Worm (Caenorhabditis elegans) whole organism, mixed stage, embryonic: Measurements from ENCODE around the gene gop-2.

Experiments
- M03D4.4 ChIP-seq: sonication (generic microtip); optimal IDR thresholded peaks from 2 replicates; lab custom pipeline; 2017; ENCODE audit warnings: mild to moderate bottlenecking, missing genetic modification characterization, missing compliant biosample characterization
- bed-3 ChIP-seq: fragments of 200-800 bp; sonication (Bioruptor generic); optimal IDR thresholded peaks from 3 replicates; lab custom pipeline; 2018; ENCODE audit warnings: mild to moderate bottlenecking, missing genetic modification characterization, moderate library complexity, missing compliant biosample characterization
- ceh-43 ChIP-seq: fragments of 200-800 bp; sonication (Bioruptor generic); optimal IDR thresholded peaks from 2 replicates; lab custom pipeline; 2018; ENCODE audit warnings: mild to moderate bottlenecking, missing genetic modification characterization, moderate library complexity, missing compliant biosample characterization
- ceh-83 ChIP-seq: fragments of 200-800 bp; sonication (Bioruptor generic); optimal IDR thresholded peaks from 2 replicates; lab custom pipeline; 2018; ENCODE audit warnings: mild to moderate bottlenecking, missing genetic modification characterization, missing compliant biosample characterization
- ces-1 ChIP-seq: fragments of 150-350 bp; optimal IDR thresholded peaks from 2 replicates; lab custom pipeline; 2014; ENCODE audit warnings: missing biosample characterization, missing genetic modification reagents, missing genetic modification characterization
- cnd-1 ChIP-seq: fragments of 200-800 bp; sonication (Bioruptor generic); optimal IDR thresholded peaks from 2 replicates; lab custom pipeline; 2018; ENCODE audit warnings: mild to moderate bottlenecking, missing genetic modification characterization, missing compliant biosample characterization
- drap-1 ChIP-seq: fragments of 200-800 bp; sonication (Bioruptor generic); optimal IDR thresholded peaks from 3 replicates; lab custom pipeline; 2018; ENCODE audit warnings: mild to moderate bottlenecking, missing genetic modification characterization, missing compliant biosample characterization
- elt-1 ChIP-seq: sonication (generic microtip); optimal IDR thresholded peaks from 2 replicates; lab custom pipeline; 2017; ENCODE audit warnings: missing genetic modification characterization, mild to moderate bottlenecking, missing compliant biosample characterization, antibody characterized with exemption, moderate library complexity, borderline replicate concordance; ENCODE audit not compliant: insufficient read depth
- ham-2 ChIP-seq: fragments of 200-800 bp; sonication (Bioruptor generic); optimal IDR thresholded peaks from 2 replicates; lab custom pipeline; 2018; ENCODE audit warnings: mild to moderate bottlenecking, missing genetic modification characterization, missing compliant biosample characterization
- hlh-1 ChIP-seq: fragments of 150-350 bp; optimal IDR thresholded peaks from 2 replicates; lab custom pipeline; 2014; ENCODE audit warnings: missing biosample characterization, missing genetic modification reagents, missing genetic modification characterization
- lin-32 ChIP-seq: fragments of 200-800 bp; sonication (Bioruptor generic); optimal IDR thresholded peaks from 2 replicates; lab custom pipeline; 2018; ENCODE audit warnings: mild to moderate bottlenecking, missing genetic modification characterization, missing compliant biosample characterization
- lsy-2 ChIP-seq: fragments of 150-350 bp; optimal IDR thresholded peaks from 2 replicates; lab custom pipeline; 2014; ENCODE audit warnings: missing biosample characterization, missing genetic modification characterization
- mab-5 ChIP-seq: fragments of 150-350 bp; optimal IDR thresholded peaks from 2 replicates; lab custom pipeline; 2014; ENCODE audit warnings: missing biosample characterization, missing genetic modification characterization
- mls-2 ChIP-seq: sonication (generic microtip); optimal IDR thresholded peaks from 2 replicates; lab custom pipeline; 2016; ENCODE audit warnings: mild to moderate bottlenecking, missing genetic modification characterization, moderate library complexity, missing compliant biosample characterization
- nhr-12 ChIP-seq: fragments of 150-350 bp; optimal IDR thresholded peaks from 2 replicates; lab custom pipeline; 2014; ENCODE audit warnings: missing biosample characterization, missing genetic modification characterization
- nhr-2 ChIP-seq: fragments of 150-350 bp; optimal IDR thresholded peaks from 2 replicates; lab custom pipeline; 2014; ENCODE audit warnings: missing biosample characterization, missing genetic modification characterization
- nhr-237 ChIP-seq: fragments of 150-350 bp; optimal IDR thresholded peaks from 2 replicates; lab custom pipeline; 2014; ENCODE audit warnings: missing biosample characterization, missing genetic modification characterization
- nhr-76 ChIP-seq: sonication (generic microtip); optimal IDR thresholded peaks from 2 replicates; lab custom pipeline; 2017; ENCODE audit warnings: missing biosample characterization, missing genetic modification characterization
- unc-120 ChIP-seq: sonication (generic microtip); optimal IDR thresholded peaks from 2 replicates; lab custom pipeline; 2017; ENCODE audit warnings: missing genetic modification characterization, missing compliant biosample characterization; ENCODE audit not compliant: poor library complexity, severe bottlenecking
- unc-62 ChIP-seq: fragments of 150-350 bp; optimal IDR thresholded peaks from 2 replicates; lab custom pipeline; 2014; ENCODE audit warnings: missing biosample characterization, missing genetic modification reagents, missing genetic modification characterization
- zip-8 ChIP-seq: fragments of 150-350 bp; optimal IDR thresholded peaks from 2 replicates; lab custom pipeline; 2014; ENCODE audit warnings: missing biosample characterization, missing genetic modification characterization
- ztf-11 ChIP-seq: fragments of 150-350 bp; optimal IDR thresholded peaks from 2 replicates; lab custom pipeline; 2014; ENCODE audit warnings: missing biosample characterization, missing genetic modification characterization

gop-2 gene

DNA sequence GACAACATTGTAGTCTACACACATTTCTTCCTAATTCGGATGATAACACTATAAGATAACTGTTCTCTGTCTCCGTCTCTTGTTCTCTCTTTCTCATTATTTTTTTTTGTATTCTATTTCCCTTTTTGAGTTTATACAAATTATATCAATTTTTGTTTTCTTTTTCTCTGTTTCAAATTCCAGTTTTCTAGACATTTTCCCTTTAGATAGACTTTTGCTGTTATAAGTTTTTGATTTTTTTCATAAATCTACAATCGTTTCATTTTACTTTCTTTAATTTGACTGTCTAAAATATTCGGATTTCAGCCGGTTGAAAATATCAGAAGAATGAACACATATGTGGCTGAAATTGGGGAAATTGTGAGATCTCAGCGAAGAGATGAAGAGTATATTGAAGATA lies 22.7 kb upstream of the gop-2 start, which contains the start of gene prx-10:
prx-10 (plus strand) TSS at position 301 of the 400 bp plus-strand sequence.
- TF ChIP-seq bed-3 (GFP tag; lab: Kevin White, UChicago): no peak
- TF ChIP-seq hlh-1: no peak
- no peak for TF ChIP-seq mab-5 (tag; lab: Kevin White, UChicago)

DNA sequence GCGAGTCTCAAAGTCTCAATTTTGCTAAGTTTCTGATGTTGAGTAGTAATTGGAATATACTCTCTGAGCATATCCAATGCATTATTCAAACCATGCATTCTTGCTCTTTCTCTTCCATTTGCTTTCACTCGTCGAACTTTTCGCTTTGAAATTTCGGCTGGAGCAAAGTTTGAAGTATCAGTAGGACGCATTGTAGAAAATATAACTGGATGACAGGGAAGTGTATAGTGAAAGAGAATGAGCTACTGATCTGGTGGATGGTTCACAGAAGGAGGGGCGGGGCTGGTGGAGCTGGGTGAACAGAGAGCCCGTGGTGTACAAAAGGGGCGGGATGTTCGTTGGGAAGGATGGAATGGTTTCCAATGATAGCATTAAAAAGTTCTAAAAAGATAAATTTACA lies 17.0 kb upstream of the gop-2 start:
- TF ChIP-seq ztf-11 (tag; lab: Kevin White, UChicago): no peak
- no peak for TF ChIP-seq nhr-12
- no peak for TF ChIP-seq bed-3 (GFP tag; lab: Kevin White, UChicago)
- no peak for TF ChIP-seq ham-2 (GFP tag; lab: Kevin White, UChicago)

DNA sequence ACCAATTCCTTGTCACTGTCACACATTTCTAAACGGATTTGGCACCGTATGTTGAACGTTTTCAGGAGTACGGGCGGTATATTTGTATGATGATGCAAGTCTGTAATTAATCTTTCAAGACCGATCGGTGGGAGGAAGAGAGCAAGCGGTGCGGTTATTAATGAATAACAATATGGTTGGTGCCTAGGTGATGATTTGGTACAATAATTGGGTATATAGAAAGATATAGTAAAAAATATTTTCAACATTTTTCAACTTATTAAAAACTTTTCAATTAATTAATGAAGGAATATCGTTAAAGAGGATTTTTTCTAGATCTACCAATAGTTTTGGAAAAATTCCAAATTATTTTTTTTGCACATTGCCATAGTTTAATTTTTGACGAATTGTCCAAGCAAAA lies 14.3 kb upstream of the gop-2 start, which contains the start of gene cnd-1:
cnd-1 (minus strand) TSS at position 101 of the 400 bp plus-strand sequence.
- TF ChIP-seq mls-2 (no peak), nhr-2 (tag; lab: Kevin White, UChicago) (peak; percentile 72)

DNA sequence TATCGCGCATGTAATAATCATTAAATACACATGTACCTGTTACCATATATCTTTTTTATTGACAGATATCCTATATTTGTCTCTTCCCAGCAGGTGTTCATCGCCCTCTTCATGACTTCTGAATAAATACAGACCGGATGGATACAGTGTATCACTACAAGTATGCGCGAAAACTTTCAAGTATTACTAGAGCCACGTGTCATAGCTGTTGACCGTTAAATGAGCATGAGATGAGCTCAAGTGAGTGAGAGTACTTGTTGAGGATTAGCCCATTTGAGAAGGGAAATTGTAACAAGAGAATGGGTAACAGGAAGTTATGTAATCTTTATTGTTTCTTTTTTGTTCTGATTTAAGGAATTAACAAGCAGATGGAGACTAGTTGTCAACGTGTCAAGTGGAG lies 13.8 kb upstream of the gop-2 start:
- TF ChIP-seq zip-8 (tag; lab: Kevin White, UChicago) (no peak), nhr-2 (tag; lab: Kevin White, UChicago) (peak; percentile 92)

DNA sequence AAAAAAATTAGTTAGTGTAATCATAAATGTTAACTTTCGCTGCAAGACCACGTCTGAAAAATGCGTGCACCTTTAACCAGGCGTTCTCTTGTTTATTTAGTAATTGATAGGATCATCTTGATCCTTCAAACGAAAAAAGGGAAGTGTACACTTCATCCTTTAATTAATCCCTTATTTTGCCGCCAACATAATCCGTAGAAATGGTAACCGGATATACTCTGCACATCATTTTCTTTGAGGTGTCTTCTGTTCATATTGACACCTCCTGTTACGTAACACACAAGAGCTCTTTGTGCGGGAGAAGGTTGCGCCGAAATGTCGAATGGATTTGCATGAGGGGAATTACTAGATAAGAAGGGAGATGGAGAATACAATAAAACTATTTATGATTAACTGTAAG lies 10.1 kb upstream of the gop-2 start:
- TF ChIP-seq hlh-1 (no peak), ces-1 (GFP tag; lab: Kevin White, UChicago) (no peak), nhr-12 (no peak), mls-2 (no peak), lin-32 (GFP tag; lab: Kevin White, UChicago) (no peak), ceh-43 (GFP tag; lab: Kevin White, UChicago) (no peak), nhr-237 (tag; lab: Kevin White, UChicago) (no peak), elt-1 (tag; lab: Kevin White, UChicago) (no peak), zip-8 (tag; lab: Kevin White, UChicago) (peak; percentile 14), nhr-76 (tag; lab: Kevin White, UChicago) (no peak), nhr-2 (tag; lab: Kevin White, UChicago) (peak; percentile 81)
- TF ChIP-seq, all 35 proteins: peak for 2

DNA sequence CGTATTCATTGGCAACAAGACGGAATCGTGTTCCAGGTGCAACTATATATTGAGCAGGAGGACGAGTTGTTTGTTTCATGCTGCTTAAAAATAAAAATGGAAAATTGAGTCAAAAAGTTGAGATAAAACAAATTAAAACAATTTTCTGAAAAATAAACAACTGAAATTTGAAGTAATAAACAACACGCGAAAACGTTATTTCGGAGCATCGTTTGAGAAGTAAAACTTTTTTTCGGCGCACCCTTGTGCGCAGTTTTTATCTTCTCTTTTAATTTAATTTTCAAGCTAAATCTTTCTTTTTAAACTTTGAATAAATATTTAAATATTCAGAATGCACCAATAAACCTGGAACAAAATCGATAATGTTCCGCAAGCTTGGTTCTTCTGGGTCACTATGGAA lies 4.7 kb upstream of the gop-2 start, which contains the start of the genes sumv-1 and gop-1:
sumv-1 (minus strand) TSS at position 80 of the 400 bp plus-strand sequence.
gop-1 (plus strand) TSS at position 331 of the 400 bp plus-strand sequence.
- TF ChIP-seq lsy-2 (tag; lab: Kevin White, UChicago): no peak
- TF ChIP-seq ces-1 (GFP tag; lab: Kevin White, UChicago): peak; percentile 36

DNA sequence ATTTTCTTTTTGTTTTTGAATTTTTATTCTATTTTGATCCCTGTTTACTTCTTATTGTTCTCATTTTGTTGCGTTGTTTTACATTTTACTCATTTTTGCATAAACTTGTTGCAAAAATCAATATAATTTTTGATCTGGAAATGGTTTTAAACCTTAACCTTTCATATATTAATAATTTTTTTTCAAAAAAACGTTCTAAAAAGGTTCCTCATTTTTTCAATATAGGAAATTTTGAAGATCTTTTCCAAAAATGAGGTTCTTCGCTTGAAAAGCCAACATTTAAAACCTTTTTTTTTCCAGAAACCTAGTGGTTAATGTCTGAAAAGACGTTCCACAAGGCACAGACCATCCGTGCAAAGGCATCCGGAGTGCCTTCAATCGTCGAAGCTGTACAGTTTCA lies 1.6 kb downstream of the gop-2 start, which contains the start of gene gop-3:
gop-3 (plus strand) TSS at position 301 of the 400 bp plus-strand sequence.
- no peak for TF ChIP-seq lsy-2 (tag; lab: Kevin White, UChicago)
- TF ChIP-seq cnd-1 (tag; lab: Kevin White, UChicago): no peak
- TF ChIP-seq lin-32 (GFP tag; lab: Kevin White, UChicago): no peak
- TF ChIP-seq unc-62 (GFP tag; lab: Kevin White, UChicago): no peak
- no peak for TF ChIP-seq M03D4.4 (tag; lab: Kevin White, UChicago)

DNA sequence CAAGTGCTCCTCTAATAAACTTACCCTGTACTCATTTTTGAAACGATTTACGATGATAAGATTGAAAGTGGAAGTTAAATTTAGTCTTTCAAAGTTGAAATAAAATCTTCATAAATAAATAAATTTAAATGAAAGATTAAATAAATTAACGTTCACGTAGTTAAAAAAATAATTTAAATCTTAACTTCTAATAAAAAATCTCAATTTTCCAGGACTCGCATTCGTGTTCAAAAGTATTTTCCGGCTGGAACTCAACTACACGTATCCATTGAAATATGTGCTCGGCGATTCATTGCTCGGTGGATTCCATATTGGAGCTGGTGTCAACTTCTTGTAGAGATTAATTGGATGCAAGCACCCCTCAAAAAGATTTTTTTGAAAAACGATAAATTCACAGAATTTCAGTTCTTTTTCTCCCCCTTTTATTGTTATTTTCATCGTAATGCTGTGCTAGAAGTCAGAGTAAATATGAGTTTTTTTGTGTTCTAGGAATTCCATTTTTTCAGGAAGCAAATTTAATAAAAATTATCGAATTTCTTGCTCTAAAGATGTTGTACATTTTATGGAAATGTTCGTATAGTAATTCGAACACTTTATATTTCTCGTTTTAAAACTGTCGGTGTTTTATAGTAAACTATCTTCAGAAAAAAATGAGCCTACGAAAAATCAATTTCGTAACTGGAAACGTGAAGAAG lies 4.6 kb downstream of the gop-2 start, which contains the start of the genes C34E10.9 and hap-1:
C34E10.9 (minus strand) TSS at position 101 of the 695 bp plus-strand sequence.
hap-1 (plus strand) TSS at position 645 of the 695 bp plus-strand sequence.
- no peak for TF ChIP-seq mls-2
- TF ChIP-seq unc-120: no peak
- no peak for TF ChIP-seq lsy-2 (tag; lab: Kevin White, UChicago)
- no peak for TF ChIP-seq drap-1 (GFP tag; lab: Kevin White, UChicago)
- no peak for TF ChIP-seq ceh-83 (GFP tag; lab: Kevin White, UChicago)
- no peak for TF ChIP-seq M03D4.4 (tag; lab: Kevin White, UChicago)
